Fruit fly (Drosophila melanogaster) whole organism: ENCODE data around the gene CG6791.

Source experiments
- CG8478 ChIP-seq: fragments of >200 bp; optimal IDR thresholded peaks from 2 replicates; lab custom pipeline; 2018; ENCODE audit warnings: inconsistent platforms
- EcR ChIP-seq, 2 experiments: fragments of >200 bp; optimal IDR thresholded peaks; 2 replicates each; lab custom pipeline; 2017; ENCODE audit warnings: missing biosample characterization in 2 of 2, missing genetic modification characterization in 2 of 2, missing genetic modification reagents in 2 of 2
- pan ChIP-seq: fragments of >200 bp; optimal IDR thresholded peaks from 2 replicates; lab custom pipeline; 2017
- psq ChIP-seq: fragments of >200 bp; optimal IDR thresholded peaks from 2 replicates; lab custom pipeline; 2017

- TF ChIP-seq EcR (GFP tag; optimal IDR thresholded peaks at IDR 0.05; lab: Kevin White, UChicago): no peak
- TF ChIP-seq CG8478 (lab: Kevin White, UChicago): no peak
- TF ChIP-seq psq: no peak
- TF ChIP-seq pan (lab: Kevin White, UChicago): no peak
Observed at dm6 chr3R:11604654-11605436, 14.9 kb upstream of the CG6791 start.
